Worm (Caenorhabditis elegans): ENCODE measurements around the gene ife-4.

DNA sequence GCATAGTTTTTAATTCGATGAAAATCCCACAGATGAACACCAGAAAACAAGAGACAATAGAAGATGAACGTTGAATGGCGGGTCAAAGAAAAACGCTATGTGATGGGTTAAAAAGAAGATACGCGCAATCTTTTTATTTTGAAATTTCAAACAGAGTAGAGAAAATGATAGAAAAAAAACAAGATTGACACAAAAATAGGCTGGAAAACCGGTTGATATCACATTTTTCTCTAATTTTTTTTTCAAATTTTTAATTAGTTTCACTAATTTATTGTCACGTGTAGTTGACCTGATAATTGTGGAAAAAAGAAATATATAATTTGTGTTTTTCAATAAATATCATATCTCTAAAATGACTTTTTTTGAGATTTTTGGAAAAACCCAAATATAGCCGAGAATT lies 20.1 kb downstream of the ife-4 start, which contains the start of gene C05D9.9:
- TF ChIP-seq him-1 (tag; optimal IDR thresholded peaks at IDR 0.05) (no peak), W03F9.2 (tag; optimal IDR thresholded peaks at IDR 0.05) (no peak)

Data from whole organism, L4/young adult.